Worm (Caenorhabditis elegans): ENCODE measurements around the gene letm-1.

DNA sequence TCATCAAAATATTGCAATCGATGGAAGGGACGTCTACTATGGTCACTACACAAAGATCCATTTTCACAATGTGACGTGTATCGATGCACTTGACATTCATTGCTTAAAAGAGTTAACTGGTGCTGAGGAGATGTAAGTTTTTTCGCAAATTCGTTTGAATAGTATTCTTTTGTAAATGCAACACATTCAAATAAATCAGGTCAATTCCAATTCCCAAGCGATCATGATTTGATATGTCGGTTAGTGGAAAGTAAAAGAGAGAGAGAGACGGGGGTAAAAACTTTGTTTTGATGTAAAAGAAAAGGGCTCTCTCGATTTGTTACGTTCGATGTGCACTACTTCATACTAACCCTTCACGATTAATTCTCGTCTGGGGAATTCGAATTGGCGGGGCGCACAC is 29.2 kb downstream of the letm-1 start:
- TF ChIP-seq fkh-10 (GFP tag; optimal IDR thresholded peaks at IDR 0.05) (no peak), ama-1 (optimal IDR thresholded peaks at IDR 0.05) (no peak), mec-3 (tag; optimal IDR thresholded peaks at IDR 0.05; ENCODE audit: borderline replicate concordance) (no peak)

All from whole organism, late embryonic.